Fruit fly (Drosophila melanogaster): ENCODE measurements around the gene CG13738.

Gene CG13738

DNA sequence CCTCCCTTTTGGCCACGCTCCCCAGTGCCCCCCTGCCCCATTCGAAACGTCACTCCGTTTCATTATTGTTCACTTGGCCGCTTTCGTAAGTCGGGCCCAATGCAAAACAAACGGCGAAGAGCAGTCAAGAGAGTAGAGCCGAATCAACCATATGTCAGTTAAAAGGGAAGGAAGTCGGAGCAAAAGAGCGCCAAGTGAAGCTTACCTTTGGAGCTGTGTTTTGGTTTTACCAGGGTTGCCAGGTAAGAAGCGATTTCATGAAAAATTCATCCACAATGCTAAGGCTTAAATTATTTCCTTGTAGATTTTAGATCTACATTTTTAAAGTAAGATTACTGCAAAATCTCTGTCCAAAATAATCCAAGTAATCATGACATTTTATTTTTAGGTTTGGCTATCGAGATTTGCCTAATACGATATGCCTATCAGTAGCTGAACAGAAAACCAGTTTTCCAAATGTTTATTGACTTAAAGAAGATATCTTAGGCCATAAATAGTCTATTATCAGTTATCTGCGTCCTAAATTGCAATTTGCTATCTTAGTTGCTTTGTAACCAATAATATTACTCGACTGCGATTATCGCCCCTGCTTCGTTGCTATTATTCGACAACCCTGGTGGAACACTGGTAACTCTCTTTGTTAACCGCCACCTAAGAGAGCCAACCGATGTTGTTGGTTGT is 34.7 kb downstream of the CG13738 start (continued):
- TF ChIP-seq bcd (GFP tag; optimal IDR thresholded peaks at IDR 0.05) (peak; percentile 90), Asciz (GFP tag; optimal IDR thresholded peaks at IDR 0.05) (peak; percentile 83), Oli (tag; optimal IDR thresholded peaks at IDR 0.05) (peak; percentile 95)

DNA sequence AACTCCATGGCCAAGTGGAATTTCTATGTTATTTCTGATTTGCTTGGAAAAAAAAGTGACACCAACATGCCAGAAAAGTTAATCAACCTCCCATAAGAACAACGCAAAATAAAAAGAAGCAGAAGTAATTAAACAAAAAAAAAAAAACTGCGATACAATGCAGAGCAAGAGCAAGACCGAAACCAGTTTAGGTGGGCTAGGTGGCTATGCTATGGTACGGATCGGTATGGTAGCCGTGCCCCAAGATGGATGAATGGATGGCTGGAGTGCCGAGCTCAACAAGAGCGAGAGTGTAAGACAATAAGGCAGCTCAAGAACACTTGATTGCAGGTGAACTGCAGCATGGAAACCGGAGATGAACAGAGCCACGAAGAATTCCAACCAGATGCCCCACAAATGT is 36.5 kb downstream of the CG13738 start:
- TF ChIP-seq dm (GFP tag; optimal IDR thresholded peaks at IDR 0.05) (no peak), Drgx (GFP tag; IDR thresholded peaks at IDR 0.05) (peak; percentile 53; the same call in 1 of the 2 replicates), chinmo (GFP tag; IDR thresholded peaks at IDR 0.05; ENCODE audit: partially characterized antibody) (0 out of 4 replicates have a peak, but pooled peaks have one; percentile 56), CG16815 (GFP tag; optimal IDR thresholded peaks at IDR 0.05) (no peak), CG10979 (tag; optimal IDR thresholded peaks at IDR 0.05) (no peak)

DNA sequence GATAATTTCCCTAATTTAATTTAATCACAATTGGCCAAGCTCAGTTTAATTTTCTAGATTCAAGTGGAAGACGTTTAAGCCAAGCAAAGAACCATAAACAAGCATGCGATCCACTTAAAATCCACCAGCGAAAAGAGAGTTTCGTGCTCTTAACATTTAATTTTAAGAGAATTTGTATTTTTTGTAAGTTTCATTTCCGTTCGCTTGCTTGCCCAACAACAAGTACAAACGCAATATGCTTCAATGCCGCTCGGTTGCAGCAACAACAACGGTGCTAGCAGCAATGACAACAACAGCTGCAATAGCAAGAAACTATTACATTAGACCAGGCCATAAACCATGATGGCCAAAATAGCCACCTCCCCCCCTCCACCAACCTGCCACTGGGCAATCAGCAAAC is 38.4 kb downstream of the CG13738 start:
- no peak for TF ChIP-seq CG2116 (GFP tag; optimal IDR thresholded peaks at IDR 0.05)
- TF ChIP-seq ap (GFP tag; IDR thresholded peaks at IDR 0.05), result no peak
- no peak for TF ChIP-seq CG8281 (tag; optimal IDR thresholded peaks at IDR 0.05)
- TF ChIP-seq odd (GFP tag; optimal IDR thresholded peaks at IDR 0.05), result peak; percentile 7
- TF ChIP-seq stwl (tag; optimal IDR thresholded peaks at IDR 0.05), result peak; percentile 14
- TF ChIP-seq Hr78 (GFP tag; optimal IDR thresholded peaks at IDR 0.05), result peak in 1 of 2 experiments; percentile 49
- TF ChIP-seq Deaf1 (tag; optimal IDR thresholded peaks at IDR 0.05), result peak; percentile 57
- no peak for TF ChIP-seq fd102C (GFP tag; optimal IDR thresholded peaks at IDR 0.05)
- TF ChIP-seq sqz (GFP tag; optimal IDR thresholded peaks at IDR 0.05), result peak; percentile 63
- no peak for TF ChIP-seq gcm (GFP tag; optimal IDR thresholded peaks at IDR 0.05)
- peak; percentile 35 for TF ChIP-seq Ets97D (GFP tag; optimal IDR thresholded peaks at IDR 0.05)
- peak in 1 of 2 experiments; percentile 22 for TF ChIP-seq Eip74EF (GFP tag; optimal IDR thresholded peaks at IDR 0.05)
- peak; percentile 53; the same call in 1 of the 3 replicates for TF ChIP-seq ci (GFP tag; IDR thresholded peaks at IDR 0.05)
- no peak for TF ChIP-seq tap (tag; optimal IDR thresholded peaks at IDR 0.05)
- peak in 1 of 2 experiments; percentile 23 for TF ChIP-seq bsh (GFP tag; optimal IDR thresholded peaks at IDR 0.05)
- TF ChIP-seq CG13296 (GFP tag; optimal IDR thresholded peaks at IDR 0.05), result peak; percentile 34
- peak; percentile 32; the same call in 1 of the 2 replicates for TF ChIP-seq E2f2 (GFP tag; IDR thresholded peaks at IDR 0.05)
- TF ChIP-seq kni (GFP tag; optimal IDR thresholded peaks at IDR 0.05), result peak; percentile 5
- 0 out of 2 replicates have a peak, but pooled peaks have one; percentile 16 for TF ChIP-seq sna (GFP tag; IDR thresholded peaks at IDR 0.05; ENCODE audit: partially characterized antibody)
- no peak for TF ChIP-seq Antp (GFP tag; optimal IDR thresholded peaks at IDR 0.05)
- no peak for TF ChIP-seq z (GFP tag; IDR thresholded peaks at IDR 0.05)
- no peak for TF ChIP-seq CG9727 (GFP tag; optimal IDR thresholded peaks at IDR 0.05)
- peak; percentile 45; the same call in 1 of the 3 replicates for TF ChIP-seq so (GFP tag; IDR thresholded peaks at IDR 0.05)
- TF ChIP-seq fd96Cb (tag; optimal IDR thresholded peaks at IDR 0.05), result no peak
- TF ChIP-seq Trl (optimal IDR thresholded peaks at IDR 0.05), result peak; percentile 51 to 56
- TF ChIP-seq Trl (GFP tag; optimal IDR thresholded peaks at IDR 0.05), result no peak
- peak; percentile 20 for TF ChIP-seq HHEX (GFP tag; optimal IDR thresholded peaks at IDR 0.05)
- TF ChIP-seq hkb (optimal IDR thresholded peaks at IDR 0.05), result no peak
- TF ChIP-seq hkb (GFP tag; IDR thresholded peaks at IDR 0.05), result peak; percentile 39; the same call in 1 of the 2 replicates
- TF ChIP-seq al (GFP tag; IDR thresholded peaks at IDR 0.05), result no peak
- TF ChIP-seq Mes4 (GFP tag; optimal IDR thresholded peaks at IDR 0.05), result no peak
- no peak for TF ChIP-seq CG7928 (GFP tag; optimal IDR thresholded peaks at IDR 0.05)
- peak; percentile 18; the same call in 1 of the 3 replicates for TF ChIP-seq CG34224 (GFP tag; IDR thresholded peaks at IDR 0.05; ENCODE audit: partially characterized antibody)
- TF ChIP-seq chinmo (GFP tag; IDR thresholded peaks at IDR 0.05; ENCODE audit: partially characterized antibody), result peak; percentile 88; the same call in 2 of the 4 replicates
- TF ChIP-seq wdn (GFP tag; IDR thresholded peaks at IDR 0.05), result 0 out of 2 replicates have a peak, but pooled peaks have one; percentile 18
- no peak for TF ChIP-seq Lim3 (GFP tag; IDR thresholded peaks at IDR 0.05)
- TF ChIP-seq tgo (GFP tag; IDR thresholded peaks at IDR 0.05), result no peak
- peak; percentile 16 for TF ChIP-seq pros (GFP tag; optimal IDR thresholded peaks at IDR 0.05)

Data from whole organism, embryonic.